Worm (Caenorhabditis elegans): ENCODE results near the gene Y57A10A.31.

Gene Y57A10A.31

DNA sequence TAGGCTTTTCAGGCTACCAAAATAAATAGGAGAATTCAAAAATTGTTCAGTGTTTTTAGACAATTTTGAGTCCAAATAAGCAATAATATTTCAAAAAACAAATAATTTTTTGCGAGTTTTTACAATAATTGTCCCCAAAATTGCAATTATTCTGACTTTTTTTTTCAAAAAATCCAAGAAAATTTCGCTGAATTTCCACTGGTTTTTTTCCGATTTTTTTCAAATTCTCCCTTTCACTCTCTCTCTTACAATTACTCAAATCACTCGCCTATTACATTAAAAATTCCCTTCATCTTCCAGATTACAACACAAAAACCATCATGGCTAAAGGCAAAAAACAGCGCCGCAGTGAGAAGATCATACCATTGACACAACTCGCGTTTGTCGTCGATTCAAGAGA, at the start of gene Y57A10A.31:
Gene Y57A10A.31 (plus strand): TSS at position 301 of the 400 bp plus-strand sequence.
- no peak for TF ChIP-seq unc-62 (GFP tag; optimal IDR thresholded peaks at IDR 0.05)

DNA sequence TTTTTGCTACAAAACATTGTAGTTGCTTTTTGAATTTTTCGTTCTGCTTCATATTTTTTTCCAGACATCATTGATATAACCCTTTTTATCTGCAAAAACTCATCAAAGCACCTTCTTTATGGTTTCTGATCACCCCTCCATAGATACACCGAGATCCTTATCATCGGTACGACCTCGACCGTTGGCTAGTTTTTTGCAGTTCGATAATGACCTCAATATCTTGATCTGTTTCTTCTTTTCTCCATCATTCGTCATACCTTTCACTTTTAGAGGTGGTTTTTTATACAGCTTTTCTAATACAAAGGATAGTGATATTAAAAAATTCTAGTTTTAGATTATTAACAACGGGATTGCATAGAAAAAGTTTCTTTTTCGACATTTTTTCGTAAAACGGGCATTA, 49.7 kb upstream of the Y57A10A.31 start:
- TF ChIP-seq unc-62 (GFP tag; optimal IDR thresholded peaks at IDR 0.05): no peak

DNA sequence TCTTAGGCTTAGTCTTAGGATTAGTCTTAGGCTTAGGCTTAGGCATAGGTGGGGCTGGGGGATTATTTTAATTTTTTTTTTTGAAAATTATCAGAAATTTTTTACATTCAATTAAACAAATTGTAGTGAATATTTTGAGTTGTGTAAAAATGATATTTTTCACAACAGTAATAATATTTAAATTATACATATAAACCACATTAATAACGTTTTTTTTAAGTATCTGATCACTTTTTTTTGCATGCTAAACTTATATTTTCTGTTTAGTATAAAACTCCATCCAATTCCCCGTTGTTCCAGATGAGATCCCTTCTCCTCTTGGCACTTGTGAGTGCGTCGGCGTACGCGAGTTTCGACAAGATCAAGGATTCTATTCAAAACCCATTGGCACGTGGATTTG, 49.1 kb upstream of the Y57A10A.31 start, which contains the start of gene txdc-12.1:
Gene txdc-12.1 (plus strand): TSS at position 301 of the 400 bp plus-strand sequence.
- TF ChIP-seq unc-62 (GFP tag; optimal IDR thresholded peaks at IDR 0.05): no peak

DNA sequence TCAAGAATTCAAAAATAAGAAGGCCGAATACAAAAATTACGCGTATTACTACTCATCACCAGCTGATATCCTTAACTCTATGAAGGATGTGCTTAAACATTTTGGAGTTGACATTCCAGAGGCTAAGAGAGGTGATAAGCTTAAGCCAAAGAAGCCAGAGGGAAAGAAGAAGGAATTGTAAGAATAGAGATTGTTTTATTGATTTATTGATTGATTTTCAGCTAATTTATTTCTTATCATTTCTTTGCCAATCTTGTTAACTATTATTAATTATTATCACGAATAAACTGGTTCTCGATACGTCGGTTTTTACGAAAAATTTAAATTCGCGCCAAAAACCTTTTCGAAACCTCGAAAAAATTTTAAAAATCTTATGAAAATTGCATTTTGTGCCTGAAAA, 47.4 kb upstream of the Y57A10A.31 start:
- no peak for TF ChIP-seq unc-62 (GFP tag; optimal IDR thresholded peaks at IDR 0.05)

DNA sequence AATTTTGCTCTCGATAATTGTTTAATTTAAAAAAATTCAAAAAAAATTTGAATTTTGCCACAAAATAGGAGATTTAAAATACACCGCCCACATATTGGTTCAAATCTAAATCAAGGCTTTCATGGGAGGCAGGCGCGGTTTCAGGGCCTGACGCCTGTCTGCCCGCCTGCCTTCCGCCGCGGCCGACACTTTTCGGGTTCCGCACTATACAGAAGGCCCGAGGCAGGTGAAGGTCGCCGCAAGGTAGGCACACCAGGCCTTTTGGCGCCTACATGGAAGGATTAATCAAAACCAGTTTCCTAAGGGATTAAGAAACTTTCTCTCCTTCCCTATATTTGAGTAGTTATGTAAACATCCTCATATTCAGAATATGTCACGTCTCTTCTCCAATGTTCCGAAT, 46.6 kb upstream of the Y57A10A.31 start, which contains the start of gene Y57A10A.24:
Gene Y57A10A.24 (plus strand): TSS at position 396 of the 400 bp plus-strand sequence.
- TF ChIP-seq unc-62 (GFP tag; optimal IDR thresholded peaks at IDR 0.05): no peak

DNA sequence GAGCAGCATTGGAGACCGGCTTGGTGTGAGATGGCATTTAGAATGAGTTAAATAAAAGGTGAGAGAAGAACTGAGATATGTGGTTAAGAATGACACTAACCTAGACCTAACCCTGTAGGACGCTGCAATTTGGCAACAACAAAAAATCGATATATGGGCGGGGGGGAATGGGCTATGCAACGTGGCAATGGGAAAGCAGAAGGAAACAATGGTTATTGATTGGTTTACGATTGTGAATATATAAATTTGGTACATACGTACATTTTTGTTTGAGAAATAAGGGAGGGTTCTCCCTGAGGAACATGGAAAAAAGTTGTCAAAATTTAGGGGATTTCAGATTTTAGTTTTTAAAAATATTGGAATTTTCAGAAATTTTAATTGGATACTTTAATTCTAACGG, 40.1 kb upstream of the Y57A10A.31 start, which contains the start of gene tag-276:
Gene tag-276 (minus strand): TSS at position 101 of the 400 bp plus-strand sequence.
- no peak for TF ChIP-seq unc-62 (GFP tag; optimal IDR thresholded peaks at IDR 0.05)

DNA sequence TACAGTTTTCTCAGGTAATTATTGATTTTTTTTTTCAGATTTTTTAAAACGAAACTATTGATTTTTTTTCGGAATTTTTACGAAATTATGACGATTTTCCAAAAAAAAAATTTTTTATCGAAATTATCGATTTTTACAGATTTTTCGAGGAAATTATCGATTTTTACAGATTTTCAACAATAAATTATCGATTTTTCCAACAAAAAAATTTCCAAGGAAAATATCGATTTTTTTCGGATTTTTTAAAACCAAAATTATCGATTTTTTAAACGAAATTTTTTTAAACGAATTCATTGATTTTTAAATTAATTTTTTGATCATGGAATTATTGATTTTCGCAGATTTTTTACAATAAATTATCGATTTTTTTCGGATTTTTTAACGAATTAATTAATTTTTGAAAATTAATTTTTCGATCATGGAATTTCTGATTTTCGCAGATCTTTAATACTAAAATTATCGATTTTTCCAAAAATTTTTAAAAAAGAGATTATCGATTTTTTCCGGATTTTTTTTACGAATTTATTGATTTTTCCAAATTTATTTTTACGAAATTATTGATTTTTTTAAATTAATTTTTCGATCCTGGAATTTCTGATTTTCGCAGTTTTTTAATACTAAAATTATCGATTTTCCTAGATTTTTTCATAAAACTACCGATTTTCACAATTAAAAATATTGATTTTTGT, 33.5 kb upstream of the Y57A10A.31 start:
- TF ChIP-seq unc-62 (GFP tag; optimal IDR thresholded peaks at IDR 0.05): no peak

DNA sequence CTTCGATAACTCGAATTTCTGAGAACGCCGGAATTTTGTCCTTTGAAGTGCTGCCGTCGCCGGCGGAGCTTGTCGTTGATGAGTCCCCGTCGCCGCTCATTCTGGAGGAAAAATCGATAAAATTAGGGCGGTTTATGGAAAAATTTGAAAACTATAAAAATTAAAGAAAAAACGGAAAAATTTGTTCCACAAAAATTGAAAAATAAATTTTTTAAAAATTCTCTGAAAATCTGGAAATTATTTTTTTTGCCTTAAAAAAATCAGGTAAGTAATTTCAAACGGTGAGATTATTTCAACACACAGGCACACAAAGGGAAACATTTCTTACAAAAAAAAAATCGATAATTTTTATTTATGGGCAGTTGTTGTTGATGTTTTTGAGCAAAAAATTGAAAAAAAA, 32.7 kb upstream of the Y57A10A.31 start, which contains the start of gene parn-2:
Gene parn-2 (minus strand): TSS at position 101 of the 400 bp plus-strand sequence.
- TF ChIP-seq unc-62 (GFP tag; optimal IDR thresholded peaks at IDR 0.05): no peak

DNA sequence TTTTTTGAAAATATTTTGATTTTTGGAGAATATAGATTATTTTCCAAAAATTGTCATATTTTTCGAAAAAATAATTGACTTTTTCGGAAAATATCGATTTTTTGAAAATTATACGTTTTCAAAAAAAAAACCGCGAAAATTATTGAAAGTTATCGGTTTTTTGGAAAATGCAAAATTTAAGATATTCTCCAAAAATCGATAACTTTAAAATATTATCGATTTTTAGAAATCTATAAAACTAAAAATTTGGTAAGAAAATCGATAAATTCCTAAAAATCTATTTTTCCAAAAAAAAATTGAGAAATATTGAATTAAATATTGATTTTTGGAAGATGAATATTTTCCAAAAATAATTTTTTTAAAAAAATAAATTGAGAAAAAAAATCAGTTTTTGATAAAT, 32.1 kb upstream of the Y57A10A.31 start:
- TF ChIP-seq unc-62 (GFP tag; optimal IDR thresholded peaks at IDR 0.05): no peak

DNA sequence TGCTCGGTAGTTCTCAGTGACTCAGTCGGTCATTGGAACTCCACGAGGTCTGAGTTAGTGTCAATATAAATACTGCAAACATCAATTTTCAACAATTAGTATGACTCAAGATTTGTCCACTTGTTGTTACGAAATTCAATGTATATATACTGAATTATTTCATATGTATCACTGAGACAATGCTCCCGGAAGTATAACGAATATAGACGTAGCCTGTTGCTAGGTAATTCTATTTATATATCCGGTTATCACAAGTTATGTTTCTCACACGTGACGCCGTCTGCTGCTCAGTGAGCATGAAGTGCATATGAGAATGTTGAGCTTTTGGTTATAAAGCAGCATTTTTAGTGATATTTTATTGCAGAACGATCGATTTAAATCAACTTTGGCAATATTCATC, 28.6 kb upstream of the Y57A10A.31 start:
- TF ChIP-seq unc-62 (GFP tag; optimal IDR thresholded peaks at IDR 0.05): no peak

DNA sequence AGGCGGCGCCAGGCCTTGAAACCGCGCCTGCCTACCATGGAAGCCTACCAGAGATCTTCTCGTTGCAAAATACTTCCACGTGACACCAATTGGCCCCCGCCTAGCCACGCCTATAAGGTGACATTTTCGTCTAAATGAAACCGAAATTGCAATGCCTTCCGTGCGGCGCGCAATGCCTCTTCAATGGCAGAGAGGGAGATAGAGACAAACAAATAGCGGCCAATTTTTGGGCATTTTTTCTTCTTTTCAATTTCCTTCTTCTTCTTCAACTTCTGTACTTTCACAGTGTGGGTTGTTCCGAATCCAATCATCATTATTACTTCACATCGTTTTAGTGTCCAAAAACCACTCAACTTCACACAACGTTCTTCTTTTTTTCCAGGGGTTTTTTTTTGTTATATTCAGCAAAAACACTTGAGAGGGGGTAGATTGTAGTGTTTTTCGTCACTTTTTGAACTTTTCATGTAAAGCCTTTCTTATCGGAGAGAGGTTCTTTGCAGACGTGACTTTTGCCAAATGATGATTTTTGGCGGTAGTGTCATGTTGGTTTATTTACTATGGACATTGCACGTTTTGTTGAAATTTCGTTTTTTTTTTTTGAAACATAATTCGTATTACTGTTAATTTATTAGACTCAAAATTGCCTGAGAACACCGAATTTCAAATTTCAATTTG, 27.9 kb upstream of the Y57A10A.31 start:
- no peak for TF ChIP-seq unc-62 (GFP tag; optimal IDR thresholded peaks at IDR 0.05)

DNA sequence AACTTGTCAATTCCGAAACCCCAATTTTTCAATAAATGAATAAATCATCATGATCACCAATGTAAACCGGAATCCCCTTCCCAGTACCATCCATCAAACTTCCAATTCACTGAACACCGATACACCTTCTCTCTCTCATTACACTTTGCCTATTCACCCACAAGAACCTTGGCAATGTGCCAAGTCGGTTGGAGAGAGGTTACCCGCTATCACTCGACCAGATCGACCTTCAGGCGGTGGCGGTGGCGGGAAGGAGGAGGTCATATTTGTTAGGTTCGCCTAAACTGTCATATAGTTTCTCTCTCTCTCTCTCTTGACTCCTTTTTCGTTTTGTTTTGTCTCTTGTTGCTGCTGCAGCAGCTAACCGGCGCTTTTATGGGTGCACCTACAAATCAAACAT, 26.6 kb upstream of the Y57A10A.31 start:
- no peak for TF ChIP-seq unc-62 (GFP tag; optimal IDR thresholded peaks at IDR 0.05)

DNA sequence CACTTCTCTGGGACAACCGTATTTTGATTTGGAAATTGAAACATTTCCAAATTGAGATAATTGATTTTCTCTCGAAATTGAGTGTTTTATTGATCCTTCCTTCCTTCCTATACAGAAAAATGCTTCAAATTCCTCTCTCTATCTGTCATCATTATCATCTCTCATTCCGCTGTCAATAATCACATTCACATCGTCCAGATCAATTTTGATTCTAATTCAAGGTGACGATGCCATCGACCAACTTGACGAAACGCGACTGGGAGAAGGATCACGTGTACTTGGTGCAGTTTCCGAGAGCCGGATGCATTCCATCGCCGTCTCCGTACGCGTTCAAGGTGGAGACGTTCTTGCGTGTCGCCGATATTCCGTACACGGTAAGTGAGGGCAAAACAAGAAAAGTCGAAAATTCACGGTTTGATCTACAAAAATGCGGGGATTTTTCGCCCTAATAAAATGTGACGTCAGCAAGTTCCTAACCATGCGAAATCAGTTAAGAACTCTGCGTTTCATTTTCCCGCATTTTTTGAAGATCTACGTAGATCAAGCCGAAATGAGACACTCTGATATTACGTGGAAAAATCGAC, 25.1 kb upstream of the Y57A10A.31 start, which contains the start of gene faxc-1:
Gene faxc-1 (plus strand): TSS at position 222 of the 584 bp plus-strand sequence.
- no peak for TF ChIP-seq unc-62 (GFP tag; optimal IDR thresholded peaks at IDR 0.05)

DNA sequence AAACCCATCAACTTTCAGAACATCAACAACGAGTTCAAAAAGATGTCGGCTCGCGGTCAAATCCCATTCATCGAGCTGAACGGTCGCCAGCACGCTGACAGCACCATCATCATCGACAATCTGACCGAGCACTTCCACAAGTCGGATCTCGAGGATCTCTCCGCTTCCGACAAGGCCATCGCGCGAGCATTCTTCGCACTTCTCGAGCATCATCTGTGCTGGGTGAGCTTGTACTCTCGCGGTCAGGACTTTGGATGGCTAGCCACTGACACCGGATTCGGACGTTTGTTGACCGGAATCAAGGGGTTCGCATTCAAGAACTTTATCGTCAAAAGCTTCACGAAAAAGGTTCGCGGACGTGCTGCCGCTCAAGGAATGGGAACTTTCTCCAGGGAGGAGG, 24.3 kb upstream of the Y57A10A.31 start:
- TF ChIP-seq unc-62 (GFP tag; optimal IDR thresholded peaks at IDR 0.05): no peak

DNA sequence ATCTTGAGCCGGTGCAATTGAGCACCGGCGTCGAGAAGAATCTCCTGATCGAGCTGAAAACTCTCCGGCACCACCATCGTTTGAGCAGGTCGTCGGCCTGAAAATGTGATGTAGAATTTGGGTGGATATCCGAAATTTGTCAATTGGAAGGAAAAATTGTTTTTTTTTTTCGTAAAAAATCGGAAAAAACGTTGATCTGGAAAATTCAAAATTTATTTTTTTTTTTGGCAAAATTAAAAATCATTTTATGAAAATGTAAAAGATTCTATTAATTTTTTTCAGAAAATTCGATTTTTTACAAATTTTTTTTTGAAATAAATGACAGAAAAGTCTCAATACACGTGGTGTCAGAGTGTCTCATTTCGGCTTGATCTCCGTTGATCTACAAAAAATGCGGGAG, 23.0 kb upstream of the Y57A10A.31 start, which contains the start of gene tric-1B.1:
Gene tric-1B.1 (minus strand): TSS at position 101 of the 400 bp plus-strand sequence.
- no peak for TF ChIP-seq unc-62 (GFP tag; optimal IDR thresholded peaks at IDR 0.05)

DNA sequence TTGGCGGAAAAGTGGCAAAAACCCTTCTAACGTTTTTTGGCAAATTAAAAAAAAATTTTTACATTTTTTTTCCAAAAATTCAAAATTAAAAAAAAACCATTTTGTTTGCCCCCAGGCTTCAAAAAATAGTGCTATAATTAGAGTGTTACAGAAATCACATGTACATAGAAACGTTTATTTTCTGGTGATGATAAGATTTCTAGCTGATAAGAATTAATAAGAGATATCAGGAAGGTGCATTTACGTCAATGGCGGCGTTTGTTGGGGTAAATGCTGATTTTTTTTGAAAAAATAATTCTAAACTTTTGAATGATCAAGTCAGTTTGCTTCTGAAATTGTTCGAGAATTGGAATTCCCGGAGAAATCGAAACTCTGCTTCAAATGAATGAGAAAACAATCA, 22.4 kb upstream of the Y57A10A.31 start:
- TF ChIP-seq unc-62 (GFP tag; optimal IDR thresholded peaks at IDR 0.05): no peak
